6 worm cellular contexts compared by ENCODE assay signal in genomic region chrIII:6310352-6310751, ce11.
TF ChIP-seq lines count a peak whose summit lies in the region.

No protein-coding gene starts in this region.

TF ChIP-seq in whole organism, L1 larva, 84 proteins besides CTCF, POLR2A, EP300 and RAD21 (continues in another document):
- no peak for TF ChIP-seq C04F5.9 (tag; optimal IDR thresholded peaks at IDR 0.05; lab: Kevin White, UChicago)
- no peak for TF ChIP-seq Y116A8C.19 (tag; optimal IDR thresholded peaks at IDR 0.05; lab: Kevin White, UChicago; ENCODE audit: borderline replicate concordance)
- TF ChIP-seq fkh-10 (GFP tag; optimal IDR thresholded peaks at IDR 0.05; lab: Kevin White, UChicago) = peak; percentile 87
- no peak for TF ChIP-seq mef-2 (tag; optimal IDR thresholded peaks at IDR 0.05; lab: Kevin White, UChicago)
- TF ChIP-seq tlp-1 (tag; optimal IDR thresholded peaks at IDR 0.05; lab: Kevin White, UChicago) = no peak
- TF ChIP-seq lin-13 (GFP tag; optimal IDR thresholded peaks at IDR 0.05; lab: Kevin White, UChicago) = no peak
- TF ChIP-seq nhr-20 (tag; optimal IDR thresholded peaks at IDR 0.05; lab: Kevin White, UChicago) = no peak
- TF ChIP-seq alr-1 (tag; optimal IDR thresholded peaks at IDR 0.05; lab: Kevin White, UChicago; ENCODE audit: borderline replicate concordance) = no peak
- no peak for TF ChIP-seq sup-37 (GFP tag; optimal IDR thresholded peaks at IDR 0.05; lab: Kevin White, UChicago)
- no peak for TF ChIP-seq fos-1 (tag; optimal IDR thresholded peaks at IDR 0.05; lab: Kevin White, UChicago)
- TF ChIP-seq nhr-71 (tag; optimal IDR thresholded peaks at IDR 0.05; lab: Kevin White, UChicago) = peak; percentile 8
- no peak for TF ChIP-seq isw-1 (GFP tag; IDR thresholded peaks at IDR 0.05; lab: Robert Waterston, UW)
- peak; percentile 66 for TF ChIP-seq lin-14 (GFP tag; optimal IDR thresholded peaks at IDR 0.05; lab: Kevin White, UChicago)
- TF ChIP-seq dpl-1 (GFP tag; optimal IDR thresholded peaks at IDR 0.05; lab: Kevin White, UChicago) = no peak
- no peak for TF ChIP-seq mep-1 (tag; optimal IDR thresholded peaks at IDR 0.05; lab: Kevin White, UChicago)

TF ChIP-seq in whole organism, L2 larva, 48 proteins besides CTCF, POLR2A, EP300 and RAD21:
- TF ChIP-seq sem-4 (tag; optimal IDR thresholded peaks at IDR 0.05; lab: Kevin White, UChicago) (no peak), peb-1 (tag; optimal IDR thresholded peaks at IDR 0.05; lab: Kevin White, UChicago) (no peak), C34F6.9 (tag; optimal IDR thresholded peaks at IDR 0.05; lab: Kevin White, UChicago) (peak; percentile 2)

TF ChIP-seq in whole organism, L3 larva, 47 proteins besides CTCF, POLR2A, EP300 and RAD21:
- TF ChIP-seq unc-62 (GFP tag; optimal IDR thresholded peaks at IDR 0.05; lab: Kevin White, UChicago) (no peak), fkh-10 (GFP tag; optimal IDR thresholded peaks at IDR 0.05; lab: Kevin White, UChicago) (peak; percentile 43)

TF ChIP-seq in whole organism, L4 larva, 104 proteins besides CTCF, POLR2A, EP300 and RAD21:
- TF ChIP-seq fkh-10 (GFP tag; optimal IDR thresholded peaks at IDR 0.05; lab: Kevin White, UChicago) (peak; percentile 39), ces-1 (GFP tag; optimal IDR thresholded peaks at IDR 0.05; lab: Kevin White, UChicago) (peak; percentile 61), daf-16 (GFP tag; optimal IDR thresholded peaks at IDR 0.05; lab: Kevin White, UChicago) (no peak), daf-16 (tag; optimal IDR thresholded peaks at IDR 0.05; lab: Kevin White, UChicago) (no peak)

TF ChIP-seq in whole organism, late embryonic, 69 proteins besides CTCF, POLR2A, EP300 and RAD21:
- no peak for TF ChIP-seq tbx-2 (tag; optimal IDR thresholded peaks at IDR 0.05; lab: Kevin White, UChicago)
- peak; percentile 90 for TF ChIP-seq unc-42 (tag; optimal IDR thresholded peaks at IDR 0.05; lab: Kevin White, UChicago)
- TF ChIP-seq pax-1 (tag; optimal IDR thresholded peaks at IDR 0.05; lab: Kevin White, UChicago) = no peak

TF ChIP-seq in whole organism, mixed stage, embryonic, 35 proteins besides CTCF, POLR2A, EP300 and RAD21:
- TF ChIP-seq ces-1 (GFP tag; optimal IDR thresholded peaks at IDR 0.05; lab: Kevin White, UChicago) = peak; percentile 89
- no peak for TF ChIP-seq ceh-39 (tag; optimal IDR thresholded peaks at IDR 0.05; lab: Kevin White, UChicago)

Comparison
In these comparisons a context has a peak if more than half of its experiments do, and no peak if none do; other contexts are left out.
1. Of the 29 proteins assayed by ChIP-seq in both whole organism, L4 larva and whole organism, L1 larva: peak only in whole organism, L4 larva: none; only in whole organism, L1 larva: none; in both: ces-1 and fkh-10; in neither: 25; mixed calls (peak in some experiments, not most) for 2.